Worm (Caenorhabditis elegans): ENCODE data around the gene F27E5.3.

ce11 chrII:10182634-10183033 is 38.6 kb upstream of the F27E5.3 start, which contains the start of gene srd-1:
- TF ChIP-seq ama-1 (optimal IDR thresholded peaks at IDR 0.05): no peak
- TF ChIP-seq hlh-6 (tag; optimal IDR thresholded peaks at IDR 0.05): no peak
- TF ChIP-seq nhr-11 (tag; optimal IDR thresholded peaks at IDR 0.05): no peak
- no peak for TF ChIP-seq fkh-10 (GFP tag; optimal IDR thresholded peaks at IDR 0.05)
- no peak for TF ChIP-seq ceh-18 (tag; optimal IDR thresholded peaks at IDR 0.05)
- no peak for TF ChIP-seq tbx-7 (tag; optimal IDR thresholded peaks at IDR 0.05)
- TF ChIP-seq hlh-30 (tag; optimal IDR thresholded peaks at IDR 0.05; ENCODE audit: insufficient read depth): no peak
- no peak for TF ChIP-seq ceh-45 (GFP tag; IDR thresholded peaks at IDR 0.05)
